Fruit fly (Drosophila melanogaster) whole organism: ENCODE results near the gene CG34461.

Experiments used
- EcR ChIP-seq, 2 experiments: fragments of >200 bp; optimal IDR thresholded peaks; 2 replicates each; lab custom pipeline; 2017; ENCODE audit warnings: missing biosample characterization in 2 of 2, missing genetic modification characterization in 2 of 2, missing genetic modification reagents in 2 of 2
- pan ChIP-seq: fragments of >200 bp; optimal IDR thresholded peaks from 2 replicates; lab custom pipeline; 2017
- psq ChIP-seq: fragments of >200 bp; optimal IDR thresholded peaks from 2 replicates; lab custom pipeline; 2017

DNA sequence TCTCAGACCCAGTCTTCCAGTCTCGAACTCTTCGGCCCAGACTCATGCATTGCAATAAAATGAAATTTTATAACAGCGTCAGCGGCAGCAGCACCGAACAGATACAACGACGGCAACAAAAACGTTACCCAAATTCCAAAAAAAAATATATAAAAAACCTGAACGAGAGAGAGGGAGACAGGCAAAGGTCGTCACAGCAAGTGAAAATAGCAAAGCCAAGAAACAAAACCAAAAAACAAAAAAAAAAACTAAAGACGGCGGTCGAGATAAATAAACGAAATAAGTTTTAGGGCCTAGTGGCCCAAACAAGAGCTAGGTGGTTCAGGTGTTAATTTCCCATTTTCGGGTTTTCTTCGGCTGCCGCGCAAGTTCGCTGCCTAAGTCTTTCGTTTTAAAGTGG lies 48.4 kb downstream of the CG34461 start:
- TF ChIP-seq psq (lab: Kevin White, UChicago) (no peak), EcR (GFP tag; optimal IDR thresholded peaks at IDR 0.05; lab: Kevin White, UChicago) (no peak), pan (lab: Kevin White, UChicago) (no peak)
